Fruit fly (Drosophila melanogaster): Measurements from ENCODE around the gene MnM.

MnM gene

DNA sequence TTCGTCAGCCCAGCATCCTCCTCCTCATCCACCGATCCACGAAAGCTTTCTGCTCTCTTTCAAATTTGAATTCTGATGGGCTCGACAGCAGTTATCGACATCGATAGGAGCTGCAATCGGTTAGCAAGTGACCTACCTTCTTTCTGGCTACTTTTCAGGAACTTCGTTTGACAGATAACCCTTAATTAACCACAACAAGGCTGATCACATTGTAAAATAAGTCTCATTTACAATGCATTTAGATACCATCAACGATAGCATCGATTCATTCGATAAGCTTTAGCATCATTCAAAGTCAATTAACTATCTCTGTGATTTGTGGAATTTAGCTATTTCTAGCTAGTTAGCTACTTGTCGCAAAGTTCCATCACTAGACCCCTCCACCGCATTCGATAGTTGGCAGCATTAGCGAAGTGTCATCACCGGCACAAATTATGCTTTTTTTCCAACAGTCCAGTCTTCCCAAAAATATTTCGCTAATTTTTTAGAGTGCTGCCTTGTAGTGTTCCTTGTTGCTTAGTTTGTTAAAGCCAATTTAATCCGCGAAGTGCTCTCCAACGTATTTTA lies at the start of gene MnM, which contains the start of gene Girdin (continued):
- TF ChIP-seq spab (GFP tag; optimal IDR thresholded peaks at IDR 0.05) (no peak), CG6276 (GFP tag; optimal IDR thresholded peaks at IDR 0.05) (no peak), CG11294 (GFP tag; IDR thresholded peaks at IDR 0.05) (no peak), dac (GFP tag; optimal IDR thresholded peaks at IDR 0.05) (no peak), Eip93F (GFP tag; optimal IDR thresholded peaks at IDR 0.05) (no peak), Eip75B (GFP tag; optimal IDR thresholded peaks at IDR 0.05) (no peak), svp (GFP tag) (no peak), fd85E (GFP tag; optimal IDR thresholded peaks at IDR 0.05) (no peak)

DNA sequence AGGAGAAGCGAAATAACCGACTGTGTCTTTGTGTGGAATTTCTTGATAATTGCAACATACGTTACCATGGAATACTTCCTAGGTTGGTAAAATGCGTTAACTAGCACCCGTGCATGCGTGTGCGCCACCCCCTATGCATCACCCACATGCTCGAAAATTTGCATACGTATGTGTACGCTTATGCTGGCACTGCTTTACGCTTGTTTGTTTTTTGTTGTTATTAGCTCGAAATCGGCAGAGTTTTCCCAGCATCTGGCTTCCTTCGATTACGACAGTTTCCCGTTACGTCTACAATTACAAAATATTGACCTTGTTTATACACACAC lies 48.0 kb upstream of the MnM start:
- TF ChIP-seq svp (GFP tag): no peak
- no peak for TF ChIP-seq fd85E (GFP tag; optimal IDR thresholded peaks at IDR 0.05)
- TF ChIP-seq CG4318 (GFP tag; optimal IDR thresholded peaks at IDR 0.05): no peak
- TF ChIP-seq Blimp-1 (GFP tag; optimal IDR thresholded peaks at IDR 0.05): no peak
- TF ChIP-seq Ets21C (GFP tag; optimal IDR thresholded peaks at IDR 0.05): no peak
- no peak for TF ChIP-seq lz (GFP tag; optimal IDR thresholded peaks at IDR 0.05)
- no peak for TF ChIP-seq OdsH (GFP tag; optimal IDR thresholded peaks at IDR 0.05)
- TF ChIP-seq CG10669 (GFP tag; optimal IDR thresholded peaks at IDR 0.05): no peak
- TF ChIP-seq CG6854 (GFP tag; optimal IDR thresholded peaks at IDR 0.05): no peak
- TF ChIP-seq fd59A (GFP tag; optimal IDR thresholded peaks at IDR 0.05): no peak
- TF ChIP-seq net (GFP tag; optimal IDR thresholded peaks at IDR 0.05): no peak
- TF ChIP-seq Eip75B (GFP tag; optimal IDR thresholded peaks at IDR 0.05): no peak

DNA sequence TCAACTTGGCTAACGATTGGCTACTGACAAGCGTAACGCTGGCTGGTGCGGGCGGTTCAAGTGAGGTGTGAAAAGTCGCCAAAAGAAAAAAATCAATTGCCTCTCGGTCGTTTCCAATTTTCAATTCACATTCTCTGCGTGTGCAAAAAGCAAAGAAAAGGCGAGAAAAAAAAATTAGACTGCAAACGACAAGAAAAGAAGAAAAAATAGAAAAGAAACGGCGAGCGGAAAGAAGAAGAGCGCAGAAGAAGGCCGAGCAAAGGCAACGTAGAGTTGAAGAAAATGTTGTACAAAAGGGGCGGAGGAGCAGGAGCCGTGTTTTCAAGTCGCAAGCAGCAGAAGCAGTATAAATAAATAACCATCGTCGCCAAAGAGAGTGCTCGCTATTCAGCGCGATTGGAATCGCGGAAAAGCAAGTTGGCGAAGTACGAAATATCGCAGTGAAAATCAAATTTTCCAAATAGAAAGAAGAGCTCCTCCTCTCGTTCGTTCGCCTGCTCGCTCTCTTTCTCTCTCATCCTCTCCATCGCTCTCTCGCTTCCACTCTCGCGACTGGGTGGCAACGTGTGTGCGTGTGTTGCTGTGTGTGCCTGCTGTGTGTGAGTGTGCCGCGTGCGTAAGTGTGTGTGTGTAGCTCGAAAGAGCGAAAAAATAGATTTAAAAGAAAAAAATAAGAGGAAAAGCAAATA lies 47.5 kb upstream of the MnM start:
- TF ChIP-seq topi (GFP tag; optimal IDR thresholded peaks at IDR 0.05) (no peak), Ets96B (tag; optimal IDR thresholded peaks at IDR 0.05) (peak; percentile 57), dsx (GFP tag; optimal IDR thresholded peaks at IDR 0.05; ENCODE audit: poor library complexity, severe bottlenecking) (peak; percentile 62), CG9139 (GFP tag; optimal IDR thresholded peaks at IDR 0.05) (peak; percentile 69), CG16779 (tag; optimal IDR thresholded peaks at IDR 0.05) (peak; percentile 82), salr (GFP tag; optimal IDR thresholded peaks at IDR 0.05) (peak in 1 of 2 experiments; percentile 27), CG32006 (GFP tag; optimal IDR thresholded peaks at IDR 0.05) (peak; percentile 37), CG8119 (GFP tag; IDR thresholded peaks at IDR 0.05) (peak; percentile 40; the same call in 2 of the 3 replicates), achi (GFP tag; optimal IDR thresholded peaks at IDR 0.05) (no peak), esn (GFP tag; optimal IDR thresholded peaks at IDR 0.05) (peak; percentile 5), eg (GFP tag; IDR thresholded peaks at IDR 0.05) (peak; percentile 59), CG6792 (GFP tag; optimal IDR thresholded peaks at IDR 0.05) (peak; percentile 21), ss (GFP tag; optimal IDR thresholded peaks at IDR 0.05) (peak in 1 of 2 experiments; percentile 79), Sox15 (GFP tag; optimal IDR thresholded peaks at IDR 0.05) (no peak), Eip93F (GFP tag; optimal IDR thresholded peaks at IDR 0.05) (no peak), CG15336 (GFP tag; IDR thresholded peaks at IDR 0.05) (peak; percentile 45), net (GFP tag; optimal IDR thresholded peaks at IDR 0.05) (peak; percentile 41), CG6163 (GFP tag; IDR thresholded peaks at IDR 0.05) (peak; percentile 34; the same call in 1 of the 3 replicates), CG34406 (GFP tag; optimal IDR thresholded peaks at IDR 0.05) (peak; percentile 29), CG6276 (GFP tag; optimal IDR thresholded peaks at IDR 0.05) (peak; percentile 59), vri (GFP tag; optimal IDR thresholded peaks at IDR 0.05) (peak; percentile 52)

Measured in whole organism, prepupa.